Worm (Caenorhabditis elegans): ENCODE results near the gene F48G7.13.

DNA sequence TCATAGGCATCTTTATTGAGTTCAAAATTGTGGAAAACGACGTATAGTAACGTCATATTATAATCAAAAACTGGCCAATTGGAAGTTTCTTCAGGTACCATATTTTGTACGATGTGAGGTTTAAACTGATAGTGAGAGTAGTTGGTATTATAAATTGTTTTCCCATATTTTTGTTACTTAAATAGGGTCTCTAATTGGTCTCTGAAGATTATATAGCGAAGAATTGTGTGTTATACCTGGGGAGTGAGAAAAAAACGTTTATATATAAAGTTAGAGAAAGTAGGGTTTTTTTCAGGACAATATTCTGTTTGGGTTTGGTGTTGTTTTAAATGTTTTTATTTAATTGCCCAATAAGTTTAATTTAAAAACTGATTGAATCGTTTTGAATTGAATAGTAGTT, 9.5 kb downstream of the F48G7.13 start, which contains the start of gene srt-17:
- TF ChIP-seq sea-1 (GFP tag; conservative IDR thresholded peaks at IDR 0.05) (no peak), flt-1 (GFP tag; IDR thresholded peaks at IDR 0.05) (no peak), hmbx-1 (tag; optimal IDR thresholded peaks at IDR 0.05) (no peak), ceh-13 (GFP tag; optimal IDR thresholded peaks at IDR 0.05) (no peak), ama-1 (optimal IDR thresholded peaks at IDR 0.05) (no peak), tbx-37 (GFP tag; conservative IDR thresholded peaks at IDR 0.05) (no peak), pes-1 (GFP tag; IDR thresholded peaks at IDR 0.05) (no peak), ets-7 (tag; optimal IDR thresholded peaks at IDR 0.05) (no peak), hmg-4 (GFP tag; optimal IDR thresholded peaks at IDR 0.05) (no peak), tbx-11 (GFP tag; IDR thresholded peaks at IDR 0.05) (no peak), tra-4 (tag; optimal IDR thresholded peaks at IDR 0.05) (no peak), hnd-1 (tag; optimal IDR thresholded peaks at IDR 0.05) (no peak), B0310.2 (tag; optimal IDR thresholded peaks at IDR 0.05) (no peak), F13C5.2 (tag; optimal IDR thresholded peaks at IDR 0.05) (no peak)
